Worm (Caenorhabditis elegans): ENCODE results near the gene sde-2.

The sde-2 gene

DNA sequence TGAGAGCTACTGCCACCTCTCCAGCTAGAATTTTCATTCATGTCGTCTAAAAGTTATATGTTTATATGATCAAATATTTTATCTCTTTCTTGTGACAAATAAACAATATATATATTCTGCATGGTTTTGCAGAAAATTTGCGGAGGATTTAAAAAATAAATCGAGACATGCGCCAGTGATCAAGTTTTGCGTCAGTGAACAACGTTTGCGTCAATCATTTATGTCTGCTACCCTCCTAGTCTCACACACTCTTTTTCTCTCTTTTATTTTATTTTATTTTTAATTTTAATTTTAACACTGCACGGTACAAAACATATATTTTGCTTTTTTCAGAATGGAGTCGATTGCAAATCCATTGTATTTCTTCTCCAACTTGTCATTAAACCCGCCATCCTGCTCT lies 51.2 kb downstream of the sde-2 start, which contains the start of the genes tag-65 and ccz-1 (continued):
- TF ChIP-seq ztf-11 (tag; optimal IDR thresholded peaks at IDR 0.05) = no peak
- TF ChIP-seq alr-1 (tag; optimal IDR thresholded peaks at IDR 0.05) = no peak
- TF ChIP-seq lsy-2 (tag; optimal IDR thresholded peaks at IDR 0.05) = peak; percentile 87 to 94
- TF ChIP-seq F13H6.1 (tag; optimal IDR thresholded peaks at IDR 0.05) = peak; percentile 86
- TF ChIP-seq nhr-237 (tag; optimal IDR thresholded peaks at IDR 0.05) = peak; percentile 64
- TF ChIP-seq fos-1 (tag; optimal IDR thresholded peaks at IDR 0.05) = peak; percentile 69
- TF ChIP-seq blmp-1 (tag; optimal IDR thresholded peaks at IDR 0.05; ENCODE audit: insufficient read depth) = peak; percentile 60
- peak; percentile 93 for TF ChIP-seq gmeb-1 (tag; optimal IDR thresholded peaks at IDR 0.05)
- no peak for TF ChIP-seq mbf-1 (tag; optimal IDR thresholded peaks at IDR 0.05)
- TF ChIP-seq egl-27 (tag; optimal IDR thresholded peaks at IDR 0.05) = peak; percentile 43

Data from whole organism, L2 larva.